Fruit fly (Drosophila melanogaster) whole organism, prepupa: Measurements from ENCODE around the gene Kmn2.
A peak's percentile ranks its signal among the peaks of the same experiment; 100 is the strongest.

Experiments
- CG10631 ChIP-seq: fragments of 200-800 bp; sonication (Bioruptor generic); optimal IDR thresholded peaks from 2 replicates; lab custom pipeline; 2016; ENCODE audit warnings: missing biosample characterization, missing genetic modification characterization
- CG10669 ChIP-seq: fragments of 200-800 bp; sonication (Bioruptor generic); optimal IDR thresholded peaks from 3 replicates; lab custom pipeline; 2018; ENCODE audit warnings: missing biosample characterization, mild to moderate bottlenecking, missing genetic modification characterization, moderate library complexity
- CG11294 ChIP-seq: fragments of 200-800 bp; sonication (Bioruptor generic); IDR thresholded peaks from 2 replicates; pipeline ENCODE4 v1.3.6; 2022; ENCODE audit warnings: missing biosample characterization, missing genetic modification characterization
- CG11762 ChIP-seq: fragments of 200-800 bp; sonication (Bioruptor generic); optimal IDR thresholded peaks from 3 replicates; lab custom pipeline; 2016; ENCODE audit warnings: missing biosample characterization, missing genetic modification characterization; ENCODE audit not compliant: insufficient read depth
- CG11902 ChIP-seq: fragments of 200-800 bp; sonication (Bioruptor generic); optimal IDR thresholded peaks from 3 replicates; lab custom pipeline; 2016; ENCODE audit warnings: missing biosample characterization, missing genetic modification characterization
- CG15336 ChIP-seq: fragments of 200-800 bp; sonication (Bioruptor generic); IDR thresholded peaks from 2 replicates; pipeline ENCODE4 v1.3.6; 2022; ENCODE audit warnings: missing biosample characterization, missing genetic modification characterization
- CG1621 ChIP-seq: fragments of 200-800 bp; sonication (Bioruptor generic); optimal IDR thresholded peaks from 3 replicates; lab custom pipeline; 2018; ENCODE audit warnings: missing biosample characterization, mild to moderate bottlenecking, missing genetic modification characterization
- CG16779 ChIP-seq: fragments of 200-800 bp; sonication (Bioruptor generic); optimal IDR thresholded peaks from 3 replicates; lab custom pipeline; 2017; ENCODE audit warnings: missing biosample characterization, mild to moderate bottlenecking, missing genetic modification characterization
- CG32006 ChIP-seq: fragments of 200-800 bp; sonication (Bioruptor generic); optimal IDR thresholded peaks from 3 replicates; lab custom pipeline; 2017; ENCODE audit warnings: missing biosample characterization, mild to moderate bottlenecking, missing genetic modification characterization
- CG34406 ChIP-seq: fragments of 200-800 bp; sonication (Bioruptor generic); optimal IDR thresholded peaks from 3 replicates; lab custom pipeline; 2016; ENCODE audit warnings: missing biosample characterization, missing genetic modification characterization
- CG3919 ChIP-seq: fragments of 200-800 bp; sonication (Bioruptor generic); optimal IDR thresholded peaks from 3 replicates; lab custom pipeline; 2016; ENCODE audit warnings: missing biosample characterization, missing genetic modification characterization
- CG4318 ChIP-seq: fragments of 200-800 bp; sonication (Bioruptor generic); optimal IDR thresholded peaks from 3 replicates; lab custom pipeline; 2017; ENCODE audit warnings: missing biosample characterization, mild to moderate bottlenecking, missing genetic modification characterization
- CG6163 ChIP-seq: fragments of 200-800 bp; sonication (Bioruptor generic); IDR thresholded peaks from 3 replicates; pipeline ENCODE4 v1.3.6; 2022; ENCODE audit warnings: missing biosample characterization, missing genetic modification characterization
- CG6276 ChIP-seq: fragments of 200-800 bp; sonication (Bioruptor generic); optimal IDR thresholded peaks from 2 replicates; lab custom pipeline; 2017; ENCODE audit warnings: missing biosample characterization, mild to moderate bottlenecking, missing genetic modification characterization
- CG6792 ChIP-seq: fragments of 200-800 bp; sonication (Bioruptor generic); optimal IDR thresholded peaks from 3 replicates; lab custom pipeline; 2016; ENCODE audit warnings: missing biosample characterization, missing genetic modification characterization
- CG6808 ChIP-seq: fragments of 200-800 bp; sonication (Bioruptor generic); optimal IDR thresholded peaks from 3 replicates; lab custom pipeline; 2017; ENCODE audit warnings: missing biosample characterization, missing genetic modification characterization, mild to moderate bottlenecking, moderate library complexity, missing genetic modification reagents
- CG6854 ChIP-seq: fragments of 200-800 bp; sonication (Bioruptor generic); optimal IDR thresholded peaks from 2 replicates; lab custom pipeline; 2017; ENCODE audit warnings: missing biosample characterization, mild to moderate bottlenecking, missing genetic modification characterization
- CG7368 ChIP-seq: fragments of 200-800 bp; sonication (Bioruptor generic); optimal IDR thresholded peaks from 3 replicates; lab custom pipeline; 2016; ENCODE audit warnings: missing biosample characterization, missing genetic modification characterization
- CG8119 ChIP-seq: fragments of 200-800 bp; sonication (Bioruptor generic); IDR thresholded peaks from 3 replicates; pipeline ENCODE4 v1.3.6; 2022; ENCODE audit warnings: missing biosample characterization, missing genetic modification characterization
- CG8319 ChIP-seq: fragments of 200-800 bp; sonication (Bioruptor generic); optimal IDR thresholded peaks from 3 replicates; lab custom pipeline; 2016; ENCODE audit warnings: missing biosample characterization, missing genetic modification characterization
- CG8632 ChIP-seq: fragments of 200-800 bp; sonication (Bioruptor generic); optimal IDR thresholded peaks from 3 replicates; lab custom pipeline; 2016; ENCODE audit warnings: missing biosample characterization, missing genetic modification characterization
- CG9139 ChIP-seq: fragments of 200-800 bp; sonication (Bioruptor generic); optimal IDR thresholded peaks from 3 replicates; lab custom pipeline; 2017; ENCODE audit warnings: missing biosample characterization, mild to moderate bottlenecking, missing genetic modification characterization
- Eip75B ChIP-seq: fragments of 200-800 bp; sonication (Bioruptor generic); optimal IDR thresholded peaks from 3 replicates; lab custom pipeline; 2016; ENCODE audit warnings: missing biosample characterization, missing genetic modification characterization
- Eip78C ChIP-seq: fragments of 200-800 bp; sonication (Bioruptor generic); peaks from one replicate; lab custom pipeline; 2016; ENCODE audit warnings: missing biosample characterization, missing genetic modification characterization
- Eip93F ChIP-seq: fragments of 200-800 bp; sonication (Bioruptor generic); optimal IDR thresholded peaks from 2 replicates; lab custom pipeline; 2016; ENCODE audit warnings: missing biosample characterization, mild to moderate bottlenecking, missing genetic modification characterization
- Ets21C ChIP-seq: fragments of 200-800 bp; sonication (Bioruptor generic); optimal IDR thresholded peaks from 3 replicates; lab custom pipeline; 2016; ENCODE audit warnings: missing biosample characterization, missing genetic modification characterization
- Ets96B ChIP-seq: fragments of 200-800 bp; optimal IDR thresholded peaks from 2 replicates; lab custom pipeline; 2019; ENCODE audit warnings: missing biosample characterization, mild to moderate bottlenecking, missing genetic modification characterization, moderate library complexity
- Gug ChIP-seq: fragments of 200-800 bp; sonication (Bioruptor generic); IDR thresholded peaks from 2 replicates; pipeline ENCODE4 v1.3.6; 2022; ENCODE audit warnings: missing biosample characterization, missing genetic modification characterization
- Hr39 ChIP-seq: fragments of 200-800 bp; sonication (Bioruptor generic); optimal IDR thresholded peaks from 2 replicates; lab custom pipeline; 2016; ENCODE audit warnings: missing biosample characterization, missing genetic modification characterization
- Hr4 ChIP-seq: fragments of 200-800 bp; sonication (Bioruptor generic); optimal IDR thresholded peaks from 3 replicates; lab custom pipeline; 2016; ENCODE audit warnings: missing biosample characterization, missing genetic modification characterization
- Lpt ChIP-seq: fragments of 200-800 bp; sonication (Bioruptor generic); optimal IDR thresholded peaks from 3 replicates; lab custom pipeline; 2016; ENCODE audit warnings: missing biosample characterization, missing genetic modification characterization
- Met ChIP-seq: fragments of 200-800 bp; sonication (Bioruptor generic); optimal IDR thresholded peaks from 3 replicates; lab custom pipeline; 2016; ENCODE audit warnings: missing biosample characterization, missing genetic modification characterization
- OdsH ChIP-seq: fragments of 200-800 bp; sonication (Bioruptor generic); optimal IDR thresholded peaks from 3 replicates; lab custom pipeline; 2016; ENCODE audit warnings: missing biosample characterization, missing genetic modification characterization
- Smox ChIP-seq: fragments of 200-800 bp; sonication (Bioruptor generic); optimal IDR thresholded peaks from 3 replicates; lab custom pipeline; 2016; ENCODE audit warnings: missing biosample characterization, missing genetic modification characterization
- Sox102F ChIP-seq: fragments of 200-800 bp; sonication (Bioruptor generic); optimal IDR thresholded peaks from 2 replicates; lab custom pipeline; 2016; ENCODE audit warnings: missing biosample characterization, mild to moderate bottlenecking, missing genetic modification characterization
- Sox14 ChIP-seq: fragments of 200-800 bp; sonication (Bioruptor generic); optimal IDR thresholded peaks from 3 replicates; lab custom pipeline; 2016; ENCODE audit warnings: missing biosample characterization, missing genetic modification characterization
- Sox15 ChIP-seq: fragments of 200-800 bp; sonication (Bioruptor generic); optimal IDR thresholded peaks from 3 replicates; lab custom pipeline; 2016; ENCODE audit warnings: missing biosample characterization, missing genetic modification characterization
- achi ChIP-seq: fragments of 200-800 bp; sonication (Bioruptor generic); optimal IDR thresholded peaks from 3 replicates; lab custom pipeline; 2016; ENCODE audit warnings: missing biosample characterization, missing genetic modification characterization
- acj6 ChIP-seq: fragments of 200-800 bp; sonication (Bioruptor generic); optimal IDR thresholded peaks from 3 replicates; lab custom pipeline; 2016; ENCODE audit warnings: missing biosample characterization, missing genetic modification characterization
- dac ChIP-seq: fragments of 200-800 bp; sonication (Bioruptor generic); optimal IDR thresholded peaks from 2 replicates; lab custom pipeline; 2017; ENCODE audit warnings: missing biosample characterization, mild to moderate bottlenecking, missing genetic modification characterization
- eg ChIP-seq: fragments of 200-800 bp; sonication (Bioruptor generic); IDR thresholded peaks from 3 replicates; pipeline ENCODE4 v1.3.6; 2022; ENCODE audit warnings: missing biosample characterization, missing genetic modification characterization
- esn ChIP-seq: fragments of 200-800 bp; sonication (Bioruptor generic); optimal IDR thresholded peaks from 2 replicates; lab custom pipeline; 2016; ENCODE audit warnings: missing biosample characterization, mild to moderate bottlenecking, missing genetic modification characterization, moderate library complexity
- fd59A ChIP-seq: fragments of 200-800 bp; sonication (Bioruptor generic); optimal IDR thresholded peaks from 2 replicates; lab custom pipeline; 2017; ENCODE audit warnings: missing biosample characterization, mild to moderate bottlenecking, missing genetic modification characterization, missing genetic modification reagents
- fkh ChIP-seq: fragments of 200-800 bp; sonication (Bioruptor generic); optimal IDR thresholded peaks from 3 replicates; lab custom pipeline; 2017; ENCODE audit warnings: missing biosample characterization, mild to moderate bottlenecking, missing genetic modification characterization, moderate library complexity
- lz ChIP-seq: fragments of 200-800 bp; sonication (Bioruptor generic); optimal IDR thresholded peaks from 3 replicates; lab custom pipeline; 2016; ENCODE audit warnings: missing biosample characterization, missing genetic modification characterization
- net ChIP-seq: fragments of 200-800 bp; sonication (Bioruptor generic); optimal IDR thresholded peaks from 3 replicates; lab custom pipeline; 2016; ENCODE audit warnings: missing biosample characterization, missing genetic modification characterization
- pdm3 ChIP-seq: fragments of 200-800 bp; sonication (Bioruptor generic); optimal IDR thresholded peaks from 3 replicates; lab custom pipeline; 2016; ENCODE audit warnings: missing biosample characterization, missing genetic modification characterization
- salr ChIP-seq, 2 experiments: fragments of 200-800 bp; sonication (Bioruptor generic); optimal IDR thresholded peaks; 3 replicates each; lab custom pipeline; 2016 to 2018; ENCODE audit warnings: missing biosample characterization in 2 of 2, missing genetic modification characterization in 2 of 2, mild to moderate bottlenecking in 1 of 2
- ss ChIP-seq, 2 experiments: fragments of 200-800 bp; sonication (Bioruptor generic); optimal IDR thresholded peaks; 2 replicates in 1 of 2; 3 replicates in 1 of 2; lab custom pipeline; 2017 to 2018; ENCODE audit warnings: mild to moderate bottlenecking in 2 of 2, missing biosample characterization in 2 of 2, missing genetic modification characterization in 2 of 2, moderate library complexity in 1 of 2
- svp ChIP-seq: fragments of 200-800 bp; sonication (Bioruptor generic); peaks from one replicate; lab custom pipeline; 2016; ENCODE audit warnings: missing biosample characterization, missing genetic modification characterization
- topi ChIP-seq: fragments of 200-800 bp; sonication (Bioruptor generic); optimal IDR thresholded peaks from 3 replicates; lab custom pipeline; 2016; ENCODE audit warnings: missing biosample characterization, missing genetic modification characterization
- vri ChIP-seq: fragments of 200-800 bp; sonication (Bioruptor generic); optimal IDR thresholded peaks from 3 replicates; lab custom pipeline; 2016; ENCODE audit warnings: missing biosample characterization, mild to moderate bottlenecking, missing genetic modification characterization

The Kmn2 gene

DNA sequence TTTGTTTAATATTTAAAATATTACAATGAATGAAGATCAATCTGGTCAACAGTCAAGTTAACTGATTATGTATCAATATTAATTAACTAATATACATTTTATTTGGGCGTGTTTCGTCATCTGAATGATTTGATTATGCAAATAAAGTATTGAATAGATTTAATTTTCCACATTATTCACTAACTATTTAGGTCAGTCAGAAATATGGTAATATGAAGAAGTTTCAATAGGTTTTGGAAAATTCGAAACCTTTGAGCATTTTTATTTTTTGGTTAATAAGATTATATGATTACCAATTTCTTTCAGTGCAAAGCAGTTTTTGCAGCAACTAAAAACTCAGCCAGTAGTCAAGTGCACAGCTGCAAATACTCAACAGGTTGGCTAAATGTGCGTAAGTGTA is 9.0 kb downstream of the Kmn2 start:
- TF ChIP-seq Ets96B (tag; lab: Kevin White, UChicago) (no peak), fkh (GFP tag; lab: Kevin White, UChicago) (no peak), CG16779 (tag; lab: Kevin White, UChicago) (no peak), vri (GFP tag; lab: Kevin White, UChicago) (no peak), CG32006 (GFP tag; lab: Kevin White, UChicago) (peak; percentile 82), CG6792 (GFP tag; lab: Kevin White, UChicago) (no peak), dac (no peak), CG15336 (GFP tag; lab: Robert Waterston, UW) (peak; percentile 55; the same call in 1 of the 2 replicates), CG6808 (GFP tag; lab: Kevin White, UChicago) (no peak), Eip75B (GFP tag; lab: Kevin White, UChicago) (no peak), OdsH (GFP tag; lab: Kevin White, UChicago) (peak; percentile 30), esn (no peak), CG7368 (GFP tag; lab: Kevin White, UChicago) (no peak), Hr39 (GFP tag; lab: Kevin White, UChicago) (no peak), Eip78C (peak; percentile 75), svp (GFP tag; lab: Kevin White, UChicago) (no peak), topi (GFP tag; lab: Kevin White, UChicago) (no peak), CG34406 (GFP tag; lab: Kevin White, UChicago) (no peak), CG11762 (peak; percentile 16), CG8632 (GFP tag; lab: Kevin White, UChicago) (no peak), CG10631 (GFP tag; lab: Kevin White, UChicago) (no peak), salr (GFP tag; optimal IDR thresholded peaks at IDR 0.05; lab: Kevin White, UChicago) (peak in 1 of 2 experiments; percentile 35), Eip93F (GFP tag; lab: Kevin White, UChicago) (no peak), CG8119 (GFP tag; lab: Robert Waterston, UW) (peak; percentile 33; the same call in 2 of the 3 replicates), Gug (GFP tag; lab: Robert Waterston, UW) (no peak), acj6 (GFP tag; lab: Kevin White, UChicago) (no peak), lz (GFP tag; lab: Kevin White, UChicago) (no peak), fd59A (GFP tag; lab: Kevin White, UChicago) (no peak), CG11294 (GFP tag; lab: Robert Waterston, UW) (no peak), CG1621 (tag; lab: Kevin White, UChicago) (no peak), CG9139 (no peak), CG4318 (peak; percentile 68), CG3919 (GFP tag; lab: Kevin White, UChicago) (peak; percentile 4), pdm3 (GFP tag; lab: Kevin White, UChicago) (no peak), CG11902 (GFP tag; lab: Kevin White, UChicago) (no peak), CG10669 (GFP tag; lab: Kevin White, UChicago) (no peak), ss (GFP tag; optimal IDR thresholded peaks at IDR 0.05; lab: Kevin White, UChicago) (no peak), CG8319 (GFP tag; lab: Kevin White, UChicago) (no peak), eg (GFP tag; lab: Robert Waterston, UW) (peak; percentile 70), CG6163 (GFP tag; lab: Robert Waterston, UW) (0 out of 3 replicates have a peak, but pooled peaks have one; percentile 24), Sox14 (no peak), net (peak; percentile 47), Ets21C (GFP tag; lab: Kevin White, UChicago) (no peak), Sox15 (GFP tag; lab: Kevin White, UChicago) (no peak), CG6854 (GFP tag; lab: Kevin White, UChicago) (no peak), Sox102F (GFP tag; lab: Kevin White, UChicago) (no peak), Smox (no peak), Lpt (GFP tag; lab: Kevin White, UChicago) (no peak), Met (GFP tag; lab: Kevin White, UChicago) (no peak), Hr4 (GFP tag; lab: Kevin White, UChicago) (peak; percentile 54), achi (GFP tag; lab: Kevin White, UChicago) (peak; percentile 24), CG6276 (peak; percentile 67)
